Worm (Caenorhabditis elegans) whole organism, late embryonic: ENCODE measurements around the gene pals-22.

Experiments
- K09A11.1 ChIP-seq: sonication (generic microtip); optimal IDR thresholded peaks from 2 replicates; lab custom pipeline; 2017; ENCODE audit warnings: antibody characterized with exemption, mild to moderate bottlenecking, missing genetic modification characterization, missing compliant biosample characterization; ENCODE audit not compliant: insufficient read depth
- ceh-14 ChIP-seq: sonication (generic microtip); optimal IDR thresholded peaks from 2 replicates; lab custom pipeline; 2016; ENCODE audit warnings: missing genotype, missing genetic modification characterization, missing compliant biosample characterization
- ceh-2 ChIP-seq: sonication (generic microtip); optimal IDR thresholded peaks from 2 replicates; lab custom pipeline; 2016; ENCODE audit warnings: missing genotype, missing genetic modification characterization, missing compliant biosample characterization
- nfya-1 ChIP-seq: sonication (generic microtip); optimal IDR thresholded peaks from 2 replicates; lab custom pipeline; 2017; ENCODE audit warnings: missing genetic modification characterization, mild to moderate bottlenecking, missing compliant biosample characterization, antibody characterized with exemption, moderate library complexity
- pha-4 ChIP-seq: fragments of 150-350 bp; optimal IDR thresholded peaks from 2 replicates; lab custom pipeline; 2018; ENCODE audit warnings: missing biosample characterization, missing genetic modification reagents, missing genetic modification characterization
- unc-3 ChIP-seq, 2 experiments: fragments of 200-800 bp in 1 of 2; sonication (Bioruptor generic) in 1 of 2; sonication (generic microtip) in 1 of 2; conservative IDR thresholded peaks in 1 of 2; optimal IDR thresholded peaks in 1 of 2; 2 replicates each; pipeline versions ENCODE4 v1.3.6 to Lab custom; 2016 to 2022; ENCODE audit warnings: missing compliant biosample characterization in 2 of 2, missing genetic modification characterization in 2 of 2, missing genetic modification reagents in 1 of 2

DNA sequence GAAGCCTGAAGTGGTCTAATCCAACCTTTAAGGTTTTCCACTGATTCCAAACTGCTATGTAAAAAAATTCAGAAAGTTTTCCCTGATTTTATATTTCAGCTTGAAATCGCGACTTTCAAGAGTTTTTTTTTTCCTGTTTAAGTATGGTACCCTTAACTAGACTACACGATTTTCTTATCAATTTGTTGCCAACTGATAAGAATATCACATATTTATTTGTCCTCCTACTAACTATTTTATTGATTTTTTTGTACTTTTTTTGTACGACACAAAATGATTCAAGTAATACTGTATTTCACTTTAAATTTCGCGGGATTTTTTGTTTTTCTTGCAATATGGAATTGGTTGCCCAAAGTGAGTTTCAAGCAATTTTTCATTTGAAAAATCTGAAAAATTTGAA lies 50.9 kb downstream of the pals-22 start:
- TF ChIP-seq K09A11.1 (no peak), ceh-14 (tag; lab: Kevin White, UChicago) (no peak), pha-4 (tag; lab: Kevin White, UChicago) (no peak), ceh-2 (tag; lab: Kevin White, UChicago) (no peak), nfya-1 (tag; lab: Kevin White, UChicago) (no peak), unc-3 (GFP tag; conservative IDR thresholded peaks at IDR 0.05; lab: Robert Waterston, UW) (no peak), unc-3 (tag; optimal IDR thresholded peaks at IDR 0.05; lab: Kevin White, UChicago) (no peak)
